Fruit fly (Drosophila melanogaster): ENCODE measurements around the gene Zasp66.

DNA sequence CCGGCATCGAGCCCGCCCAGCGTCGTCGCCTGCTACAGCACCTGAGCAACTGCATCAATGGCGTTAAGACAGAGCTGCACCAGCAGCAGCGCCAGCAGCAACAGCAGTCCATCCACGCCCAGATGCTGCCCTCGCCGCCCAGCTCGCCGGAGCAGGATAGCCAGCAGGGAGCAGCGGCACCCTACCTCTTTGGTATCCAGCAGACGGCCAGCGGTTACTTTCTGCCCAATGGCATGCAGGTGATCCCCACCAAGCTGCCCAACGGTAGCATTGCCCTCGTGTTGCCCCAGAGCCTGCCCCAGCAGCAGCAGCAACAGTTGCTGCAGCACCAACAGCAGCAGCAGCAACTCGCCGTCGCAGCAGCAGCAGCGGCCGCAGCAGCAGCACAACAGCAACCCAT is 53.6 kb downstream of the Zasp66 start:
- TF ChIP-seq usp (GFP tag; optimal IDR thresholded peaks at IDR 0.05): no peak
- no peak for TF ChIP-seq psq (optimal IDR thresholded peaks at IDR 0.05)
- no peak for TF ChIP-seq pan (optimal IDR thresholded peaks at IDR 0.05)
- TF ChIP-seq EcR (GFP tag; optimal IDR thresholded peaks at IDR 0.05): no peak
- TF ChIP-seq Dll (optimal IDR thresholded peaks at IDR 0.05): no peak
